Fruit fly (Drosophila melanogaster) whole organism, embryonic: ENCODE data around the gene CG6055.

Experiments
- Antp ChIP-seq: fragments of 200-800 bp; sonication (Bioruptor generic); optimal IDR thresholded peaks from 3 replicates; lab custom pipeline; 2016; ENCODE audit warnings: missing biosample characterization, missing genetic modification characterization
- B-H1 ChIP-seq: fragments of 200-800 bp; sonication (Bioruptor generic); IDR thresholded peaks from 3 replicates; pipeline ENCODE4 v1.3.6; 2022; ENCODE audit warnings: missing biosample characterization, missing genetic modification characterization
- Blimp-1 ChIP-seq: fragments of 200-800 bp; sonication (Bioruptor generic); optimal IDR thresholded peaks from 3 replicates; lab custom pipeline; 2018; ENCODE audit warnings: missing biosample characterization, missing genetic modification characterization, mild to moderate bottlenecking, moderate library complexity, missing genetic modification reagents
- CG10267 ChIP-seq: fragments of 200-800 bp; sonication (Bioruptor generic); optimal IDR thresholded peaks from 2 replicates; lab custom pipeline; 2018; ENCODE audit warnings: missing biosample characterization, mild to moderate bottlenecking, missing genetic modification characterization, moderate library complexity
- CG11560 ChIP-seq: fragments of 200-800 bp; sonication (Bioruptor generic); IDR thresholded peaks from 3 replicates; pipeline ENCODE4 v1.3.6; 2022; ENCODE audit warnings: missing biosample characterization, missing genetic modification characterization
- CG12071 ChIP-seq: fragments of 200-800 bp; sonication (Bioruptor generic); optimal IDR thresholded peaks from 3 replicates; lab custom pipeline; 2018; ENCODE audit warnings: missing biosample characterization, mild to moderate bottlenecking, missing genetic modification characterization
- CG12219 ChIP-seq: fragments of 200-800 bp; sonication (Bioruptor generic); optimal IDR thresholded peaks from 3 replicates; lab custom pipeline; 2018; ENCODE audit warnings: missing biosample characterization, mild to moderate bottlenecking, missing genetic modification characterization
- CG12942 ChIP-seq: fragments of 200-800 bp; sonication (Bioruptor generic); optimal IDR thresholded peaks from 3 replicates; lab custom pipeline; 2016; ENCODE audit warnings: missing biosample characterization, missing genetic modification characterization
- CG14014 ChIP-seq: fragments of 200-800 bp; sonication (Bioruptor generic); IDR thresholded peaks from 2 replicates; pipeline ENCODE4 v1.3.6; 2022; ENCODE audit warnings: missing biosample characterization, missing genetic modification characterization
- CG1647 ChIP-seq: fragments of 200-800 bp; sonication (Bioruptor generic); optimal IDR thresholded peaks from 3 replicates; lab custom pipeline; 2016; ENCODE audit warnings: missing biosample characterization, missing genetic modification characterization
- CG17612 ChIP-seq: fragments of 200-800 bp; sonication (Bioruptor generic); IDR thresholded peaks from 2 replicates; pipeline ENCODE4 v1.3.6; 2022; ENCODE audit warnings: missing biosample characterization, missing genetic modification characterization
- CG2129 ChIP-seq: fragments of 200-800 bp; sonication (Bioruptor generic); IDR thresholded peaks from 2 replicates; pipeline ENCODE4 v1.3.6; 2022; ENCODE audit warnings: missing biosample characterization, missing genetic modification characterization; ENCODE audit not compliant: partially characterized antibody
- CG3838 ChIP-seq: fragments of 200-800 bp; sonication (Bioruptor generic); optimal IDR thresholded peaks from 3 replicates; lab custom pipeline; 2016; ENCODE audit warnings: missing biosample characterization, missing genetic modification characterization
- CG7963 ChIP-seq: fragments of 200-800 bp; sonication (Bioruptor generic); IDR thresholded peaks from 3 replicates; pipeline ENCODE4 v1.3.6; 2022; ENCODE audit warnings: missing biosample characterization, missing genetic modification characterization; ENCODE audit not compliant: partially characterized antibody
- CG8388 ChIP-seq: fragments of 200-800 bp; sonication (Bioruptor generic); optimal IDR thresholded peaks from 2 replicates; lab custom pipeline; 2019; ENCODE audit warnings: missing biosample characterization, mild to moderate bottlenecking, missing genetic modification characterization, moderate library complexity
- CG8944 ChIP-seq: fragments of 200-800 bp; sonication (Bioruptor generic); optimal IDR thresholded peaks from 3 replicates; lab custom pipeline; 2016; ENCODE audit warnings: missing biosample characterization, missing genetic modification characterization
- CG9932 ChIP-seq: fragments of 200-800 bp; sonication (Bioruptor generic); IDR thresholded peaks from 2 replicates; pipeline ENCODE4 v1.3.6; 2022; ENCODE audit warnings: missing biosample characterization, missing genetic modification characterization
- Dek ChIP-seq: fragments of 200-800 bp; sonication (Bioruptor generic); optimal IDR thresholded peaks from 3 replicates; lab custom pipeline; 2019; ENCODE audit warnings: missing biosample characterization, mild to moderate bottlenecking, missing genetic modification characterization, moderate library complexity
- Dfd ChIP-seq, 2 experiments: fragments of >200 bp; optimal IDR thresholded peaks; 2 replicates each; lab custom pipeline; 2017; ENCODE audit warnings: missing biosample characterization in 2 of 2, missing genetic modification characterization in 2 of 2
- Dll ChIP-seq: fragments of 200-800 bp; sonication (Bioruptor generic); IDR thresholded peaks from 4 replicates; pipeline ENCODE4 v1.3.6; 2022; ENCODE audit warnings: missing biosample characterization, missing genetic modification characterization; ENCODE audit not compliant: partially characterized antibody
- Doc2 ChIP-seq: fragments of 200-800 bp; sonication (Bioruptor generic); IDR thresholded peaks from 2 replicates; pipeline ENCODE4 v1.3.6; 2022; ENCODE audit warnings: missing biosample characterization, missing genetic modification characterization
- E2f2 ChIP-seq: fragments of 200-800 bp; sonication (Bioruptor generic); IDR thresholded peaks from 2 replicates; pipeline ENCODE4 v1.3.6; 2022; ENCODE audit warnings: missing biosample characterization, missing genetic modification characterization
- HLH54F ChIP-seq: fragments of 200-800 bp; sonication (Bioruptor generic); optimal IDR thresholded peaks from 3 replicates; lab custom pipeline; 2016; ENCODE audit warnings: missing biosample characterization, missing genetic modification characterization
- Hr39 ChIP-seq: fragments of >200 bp; optimal IDR thresholded peaks from 2 replicates; lab custom pipeline; 2017
- MTF-1 ChIP-seq: fragments of 200-800 bp; sonication (Bioruptor generic); optimal IDR thresholded peaks from 2 replicates; lab custom pipeline; 2018; ENCODE audit warnings: missing biosample characterization, mild to moderate bottlenecking, missing genetic modification characterization, borderline replicate concordance
- Nf-YA ChIP-seq: fragments of 200-800 bp; sonication (Bioruptor generic); IDR thresholded peaks from 2 replicates; pipeline ENCODE4 v1.3.6; 2022; ENCODE audit warnings: missing biosample characterization, missing genetic modification characterization
- Rfx ChIP-seq: fragments of 200-800 bp; sonication (Bioruptor generic); IDR thresholded peaks from 2 replicates; pipeline ENCODE4 v1.3.6; 2022; ENCODE audit warnings: missing biosample characterization, missing genetic modification characterization
- ato ChIP-seq: fragments of 200-800 bp; sonication (Bioruptor generic); IDR thresholded peaks from 2 replicates; pipeline ENCODE4 v1.3.6; 2022; ENCODE audit warnings: missing biosample characterization, missing genetic modification characterization; ENCODE audit not compliant: partially characterized antibody
- bcd ChIP-seq: fragments of 200-800 bp; sonication (Bioruptor generic); optimal IDR thresholded peaks from 2 replicates; lab custom pipeline; 2017; ENCODE audit warnings: missing biosample characterization, mild to moderate bottlenecking, missing genetic modification characterization
- btn ChIP-seq: fragments of 200-800 bp; sonication (Bioruptor generic); optimal IDR thresholded peaks from 2 replicates; lab custom pipeline; 2016; ENCODE audit warnings: missing biosample characterization, missing genetic modification characterization
- cato ChIP-seq: fragments of 200-800 bp; sonication (Bioruptor generic); optimal IDR thresholded peaks from 2 replicates; lab custom pipeline; 2016; ENCODE audit warnings: missing biosample characterization, missing genetic modification characterization, borderline replicate concordance
- dati ChIP-seq: fragments of 200-800 bp; sonication (Bioruptor generic); IDR thresholded peaks from 2 replicates; pipeline ENCODE4 v1.3.6; 2022; ENCODE audit warnings: missing biosample characterization, missing genetic modification characterization
- dm ChIP-seq: fragments of 200-800 bp; sonication (Bioruptor generic); optimal IDR thresholded peaks from 3 replicates; lab custom pipeline; 2016; ENCODE audit warnings: missing biosample characterization, missing genetic modification characterization
- dmrt99B ChIP-seq: fragments of 200-800 bp; sonication (Bioruptor generic); optimal IDR thresholded peaks from 2 replicates; lab custom pipeline; 2018; ENCODE audit warnings: missing biosample characterization, mild to moderate bottlenecking, missing genetic modification characterization, moderate library complexity
- ems ChIP-seq: fragments of 200-800 bp; sonication (Bioruptor generic); optimal IDR thresholded peaks from 3 replicates; lab custom pipeline; 2016; ENCODE audit warnings: missing biosample characterization, missing genetic modification characterization
- fd96Cb ChIP-seq: fragments of 200-800 bp; sonication (Bioruptor generic); optimal IDR thresholded peaks from 2 replicates; lab custom pipeline; 2018; ENCODE audit warnings: missing biosample characterization, mild to moderate bottlenecking, missing genetic modification characterization, moderate library complexity
- ham ChIP-seq: fragments of 200-800 bp; sonication (Bioruptor generic); IDR thresholded peaks from 2 replicates; pipeline ENCODE4 v1.3.6; 2022; ENCODE audit warnings: missing biosample characterization, missing genetic modification characterization
- ind ChIP-seq: fragments of 200-800 bp; sonication (Bioruptor generic); optimal IDR thresholded peaks from 3 replicates; lab custom pipeline; 2016; ENCODE audit warnings: missing biosample characterization, missing genetic modification characterization
- jigr1 ChIP-seq: fragments of 200-800 bp; sonication (Bioruptor generic); IDR thresholded peaks from 3 replicates; pipeline ENCODE4 v1.3.6; 2022; ENCODE audit warnings: missing biosample characterization, missing genetic modification characterization
- lmd ChIP-seq: fragments of 200-800 bp; sonication (Bioruptor generic); IDR thresholded peaks from 2 replicates; pipeline ENCODE4 v1.3.6; 2022; ENCODE audit warnings: missing biosample characterization, missing genetic modification characterization
- nerfin-2 ChIP-seq: fragments of 200-800 bp; sonication (Bioruptor generic); IDR thresholded peaks from 2 replicates; pipeline ENCODE4 v1.3.6; 2022; ENCODE audit warnings: missing biosample characterization, missing genetic modification characterization; ENCODE audit not compliant: partially characterized antibody
- oc ChIP-seq: fragments of 200-800 bp; sonication (Bioruptor generic); optimal IDR thresholded peaks from 2 replicates; lab custom pipeline; 2018; ENCODE audit warnings: missing biosample characterization, mild to moderate bottlenecking, missing genetic modification characterization, moderate library complexity
- pb ChIP-seq: fragments of 200-800 bp; sonication (Bioruptor generic); optimal IDR thresholded peaks from 3 replicates; lab custom pipeline; 2016; ENCODE audit warnings: missing biosample characterization, missing genetic modification characterization
- toy ChIP-seq: fragments of 200-800 bp; sonication (Bioruptor generic); IDR thresholded peaks from 2 replicates; pipeline ENCODE4 v1.3.6; 2022; ENCODE audit warnings: missing biosample characterization, missing genetic modification characterization
- ttk ChIP-seq: fragments of 200-800 bp; sonication (Bioruptor generic); IDR thresholded peaks from 2 replicates; pipeline ENCODE4 v2.1.2; 2022; ENCODE audit warnings: missing biosample characterization, missing genetic modification characterization
- tup ChIP-seq: fragments of 200-800 bp; sonication (Bioruptor generic); optimal IDR thresholded peaks from 2 replicates; lab custom pipeline; 2016; ENCODE audit warnings: missing biosample characterization, mild to moderate bottlenecking, missing genetic modification characterization, moderate library complexity
- vnd ChIP-seq: fragments of 200-800 bp; sonication (Bioruptor generic); IDR thresholded peaks from 3 replicates; pipeline ENCODE4 v1.3.6; 2022; ENCODE audit warnings: missing biosample characterization, missing genetic modification characterization; ENCODE audit not compliant: partially characterized antibody
- wdn ChIP-seq: fragments of 200-800 bp; sonication (Bioruptor generic); IDR thresholded peaks from 2 replicates; pipeline ENCODE4 v1.3.6; 2022; ENCODE audit warnings: missing biosample characterization, missing genetic modification characterization
- wor ChIP-seq: fragments of 200-800 bp; sonication (Bioruptor generic); IDR thresholded peaks from 2 replicates; pipeline ENCODE4 v1.3.6; 2022; ENCODE audit warnings: missing biosample characterization, missing genetic modification characterization

CG6055 gene

dm6 chr2L:7494341-7495293 is 28.3 kb downstream of the CG6055 start (continued):
- TF ChIP-seq CG8944 (GFP tag; lab: Kevin White, UChicago): peak; percentile 26
- TF ChIP-seq CG7963 (GFP tag; lab: Robert Waterston, UW): no peak
- TF ChIP-seq CG2129 (GFP tag; lab: Robert Waterston, UW): no peak
- no peak for TF ChIP-seq CG17612 (GFP tag; lab: Robert Waterston, UW)
- TF ChIP-seq Hr39 (lab: Kevin White, UChicago): no peak
- TF ChIP-seq ttk (GFP tag; lab: Robert Waterston, UW): no peak
- TF ChIP-seq ham (GFP tag; lab: Robert Waterston, UW): no peak
- TF ChIP-seq Rfx: peak; percentile 87
- TF ChIP-seq ems (GFP tag; lab: Kevin White, UChicago): no peak
- no peak for TF ChIP-seq oc (tag; lab: Kevin White, UChicago)
- TF ChIP-seq HLH54F (GFP tag; lab: Kevin White, UChicago): peak; percentile 18
- TF ChIP-seq E2f2 (GFP tag; lab: Robert Waterston, UW): peak; percentile 46; the same call in 1 of the 2 replicates
- no peak for TF ChIP-seq B-H1 (GFP tag; lab: Robert Waterston, UW)
- no peak for TF ChIP-seq CG3838
- no peak for TF ChIP-seq Nf-YA (GFP tag; lab: Robert Waterston, UW)
- no peak for TF ChIP-seq Doc2 (GFP tag; lab: Robert Waterston, UW)
- peak; percentile 47 for TF ChIP-seq Dek
- no peak for TF ChIP-seq MTF-1 (GFP tag; lab: Kevin White, UChicago)
- TF ChIP-seq CG14014 (GFP tag; lab: Robert Waterston, UW): peak; percentile 78
- peak; percentile 88 for TF ChIP-seq CG9932 (GFP tag; lab: Robert Waterston, UW)
- no peak for TF ChIP-seq vnd (GFP tag; lab: Robert Waterston, UW)
- TF ChIP-seq bcd (GFP tag; lab: Kevin White, UChicago): no peak
- no peak for TF ChIP-seq Dfd (GFP tag; optimal IDR thresholded peaks at IDR 0.05; lab: Kevin White, UChicago)
- TF ChIP-seq CG8388 (GFP tag; lab: Kevin White, UChicago): no peak
- no peak for TF ChIP-seq nerfin-2
- TF ChIP-seq fd96Cb: peak; percentile 1
- peak; percentile 70; the same call in 1 of the 2 replicates for TF ChIP-seq lmd
- no peak for TF ChIP-seq CG11560 (tag; lab: Robert Waterston, UW)
- peak; percentile 10 for TF ChIP-seq CG10267 (tag; lab: Kevin White, UChicago)
- TF ChIP-seq toy (GFP tag; lab: Robert Waterston, UW): no peak
- TF ChIP-seq wdn (GFP tag; lab: Robert Waterston, UW): peak; percentile 68
- TF ChIP-seq CG12942 (GFP tag; lab: Kevin White, UChicago): no peak
- no peak for TF ChIP-seq pb
- no peak for TF ChIP-seq CG1647
- TF ChIP-seq btn (GFP tag; lab: Kevin White, UChicago): no peak
- TF ChIP-seq CG12219 (GFP tag; lab: Kevin White, UChicago): peak; percentile 45
- no peak for TF ChIP-seq wor
- TF ChIP-seq cato: no peak
- peak; percentile 89 for TF ChIP-seq Blimp-1 (GFP tag; lab: Kevin White, UChicago)
- no peak for TF ChIP-seq CG12071 (GFP tag; lab: Kevin White, UChicago)
- no peak for TF ChIP-seq ind (GFP tag; lab: Kevin White, UChicago)
- no peak for TF ChIP-seq ato (GFP tag; lab: Robert Waterston, UW)
- no peak for TF ChIP-seq tup (GFP tag; lab: Kevin White, UChicago)
- TF ChIP-seq dati (GFP tag; lab: Robert Waterston, UW): no peak
- TF ChIP-seq dm (GFP tag; lab: Kevin White, UChicago): no peak
- TF ChIP-seq jigr1 (GFP tag; lab: Robert Waterston, UW): no peak
- peak; percentile 61 for TF ChIP-seq dmrt99B (tag; lab: Kevin White, UChicago)
- no peak for TF ChIP-seq Dll
- TF ChIP-seq Antp (GFP tag; lab: Kevin White, UChicago): peak; percentile 51
